Fruit fly (Drosophila melanogaster) whole organism, embryonic: ENCODE measurements around the gene AP-1sigma.

Experiments used
- BtbVII ChIP-seq: fragments of 200-800 bp; sonication (Bioruptor generic); optimal IDR thresholded peaks from 3 replicates; lab custom pipeline; 2017; ENCODE audit warnings: missing biosample characterization, mild to moderate bottlenecking, missing genetic modification characterization
- CG10462 ChIP-seq: fragments of 200-800 bp; sonication (Bioruptor generic); optimal IDR thresholded peaks from 2 replicates; lab custom pipeline; 2016; ENCODE audit warnings: missing biosample characterization, missing genetic modification characterization
- CG11504 ChIP-seq: fragments of 200-800 bp; sonication (Bioruptor generic); optimal IDR thresholded peaks from 3 replicates; lab custom pipeline; 2019; ENCODE audit warnings: missing biosample characterization, mild to moderate bottlenecking, missing genetic modification characterization, moderate library complexity
- CG11695 ChIP-seq: fragments of 200-800 bp; sonication (Bioruptor generic); IDR thresholded peaks from 3 replicates; pipeline ENCODE4 v1.3.6; 2022; ENCODE audit warnings: missing biosample characterization, missing genetic modification characterization
- CG12391 ChIP-seq: fragments of 200-800 bp; sonication (Bioruptor generic); optimal IDR thresholded peaks from 3 replicates; lab custom pipeline; 2018; ENCODE audit warnings: missing biosample characterization, mild to moderate bottlenecking, missing genetic modification characterization, moderate library complexity
- CG12744 ChIP-seq: fragments of 200-800 bp; sonication (Bioruptor generic); optimal IDR thresholded peaks from 2 replicates; lab custom pipeline; 2016; ENCODE audit warnings: missing biosample characterization, missing genetic modification characterization
- CG1602 ChIP-seq: fragments of 200-800 bp; sonication (Bioruptor generic); optimal IDR thresholded peaks from 3 replicates; lab custom pipeline; 2016; ENCODE audit warnings: missing biosample characterization, missing genetic modification characterization
- CG1603 ChIP-seq: fragments of 200-800 bp; sonication (Bioruptor generic); optimal IDR thresholded peaks from 2 replicates; lab custom pipeline; 2019; ENCODE audit warnings: missing biosample characterization, mild to moderate bottlenecking, missing genetic modification characterization, moderate library complexity
- CG16815 ChIP-seq: fragments of 200-800 bp; sonication (Bioruptor generic); optimal IDR thresholded peaks from 3 replicates; lab custom pipeline; 2017; ENCODE audit warnings: missing biosample characterization, mild to moderate bottlenecking, missing genetic modification characterization
- CG17186 ChIP-seq: fragments of 200-800 bp; sonication (Bioruptor generic); optimal IDR thresholded peaks from 3 replicates; lab custom pipeline; 2017; ENCODE audit warnings: missing biosample characterization, missing genetic modification reagents, missing genetic modification characterization
- CG1832 ChIP-seq: fragments of 200-800 bp; sonication (Bioruptor generic); optimal IDR thresholded peaks from 2 replicates; lab custom pipeline; 2017; ENCODE audit warnings: missing biosample characterization, mild to moderate bottlenecking, missing genetic modification characterization, inconsistent platforms
- CG2678 ChIP-seq: fragments of 200-800 bp; sonication (Bioruptor generic); optimal IDR thresholded peaks from 3 replicates; lab custom pipeline; 2019; ENCODE audit warnings: missing biosample characterization, mild to moderate bottlenecking, missing genetic modification characterization, moderate library complexity
- CG3065 ChIP-seq: fragments of 200-800 bp; sonication (Bioruptor generic); optimal IDR thresholded peaks from 2 replicates; lab custom pipeline; 2016; ENCODE audit warnings: missing biosample characterization, missing genetic modification characterization
- CG31441 ChIP-seq: fragments of 200-800 bp; sonication (Bioruptor generic); IDR thresholded peaks from 2 replicates; pipeline ENCODE4 v1.3.6; 2022; ENCODE audit warnings: missing biosample characterization, missing genetic modification characterization
- CG3726 ChIP-seq: fragments of 200-800 bp; sonication (Bioruptor generic); IDR thresholded peaks from 3 replicates; pipeline ENCODE4, ENCODE4 v1.3.6; 2022; ENCODE audit warnings: missing biosample characterization, missing genetic modification characterization
- CG5180 ChIP-seq: fragments of 200-800 bp; sonication (Bioruptor generic); optimal IDR thresholded peaks from 3 replicates; lab custom pipeline; 2017; ENCODE audit warnings: missing biosample characterization, missing genetic modification characterization, mild to moderate bottlenecking, moderate library complexity, missing genetic modification reagents
- CG6813 ChIP-seq: fragments of 200-800 bp; sonication (Bioruptor generic); optimal IDR thresholded peaks from 2 replicates; lab custom pipeline; 2017; ENCODE audit warnings: missing biosample characterization, missing genetic modification characterization, mild to moderate bottlenecking, moderate library complexity, missing genetic modification reagents
- CrebB ChIP-seq: fragments of 200-800 bp; sonication (Bioruptor generic); optimal IDR thresholded peaks from 3 replicates; lab custom pipeline; 2018; ENCODE audit warnings: missing biosample characterization, mild to moderate bottlenecking, missing genetic modification characterization
- Dip2 ChIP-seq: fragments of 200-800 bp; sonication (Bioruptor generic); IDR thresholded peaks from 2 replicates; pipeline ENCODE4 v1.3.6; 2022; ENCODE audit warnings: missing biosample characterization, missing genetic modification characterization
- H15 ChIP-seq: fragments of 200-800 bp; sonication (Bioruptor generic); IDR thresholded peaks from 3 replicates; pipeline ENCODE4 v1.3.6; 2022; ENCODE audit warnings: missing biosample characterization, missing genetic modification characterization
- HmgZ ChIP-seq: fragments of 200-800 bp; sonication (Bioruptor generic); optimal IDR thresholded peaks from 2 replicates; lab custom pipeline; 2018; ENCODE audit warnings: missing biosample characterization, mild to moderate bottlenecking, missing genetic modification characterization
- Hr78 ChIP-seq, 2 experiments: fragments of 200-800 bp in 1 of 2; fragments of >200 bp in 1 of 2; sonication (Bioruptor generic) in 1 of 2; optimal IDR thresholded peaks; 2 replicates each; lab custom pipeline; 2017 to 2019; ENCODE audit warnings: missing biosample characterization in 2 of 2, missing genetic modification characterization in 2 of 2, mild to moderate bottlenecking in 1 of 2, moderate library complexity in 1 of 2
- Kr ChIP-seq: fragments of 200-800 bp; sonication (Bioruptor generic); optimal IDR thresholded peaks from 2 replicates; lab custom pipeline; 2017; ENCODE audit warnings: missing biosample characterization, mild to moderate bottlenecking, missing genetic modification characterization
- Lim3 ChIP-seq: fragments of 200-800 bp; sonication (Bioruptor generic); IDR thresholded peaks from 2 replicates; pipeline ENCODE4 v1.3.6; 2022; ENCODE audit warnings: missing biosample characterization, missing genetic modification characterization
- MBD-R2 ChIP-seq: fragments of 200-800 bp; sonication (Bioruptor generic); IDR thresholded peaks from 2 replicates; pipeline ENCODE4 v1.3.6; 2022; ENCODE audit warnings: missing biosample characterization, missing genetic modification characterization
- MESR4 ChIP-seq: fragments of 200-800 bp; sonication (Bioruptor generic); optimal IDR thresholded peaks from 2 replicates; lab custom pipeline; 2018; ENCODE audit warnings: missing biosample characterization, mild to moderate bottlenecking, missing genetic modification characterization, moderate library complexity
- Meics ChIP-seq: fragments of 200-800 bp; sonication (Bioruptor generic); optimal IDR thresholded peaks from 2 replicates; lab custom pipeline; 2017; ENCODE audit warnings: missing biosample characterization, mild to moderate bottlenecking, missing genetic modification characterization
- Myb ChIP-seq: fragments of 200-800 bp; sonication (Bioruptor generic); optimal IDR thresholded peaks from 2 replicates; lab custom pipeline; 2016; ENCODE audit warnings: missing biosample characterization, missing genetic modification characterization
- NfI ChIP-seq: fragments of 200-800 bp; sonication (Bioruptor generic); optimal IDR thresholded peaks from 3 replicates; lab custom pipeline; 2018; ENCODE audit warnings: missing biosample characterization, mild to moderate bottlenecking, missing genetic modification characterization, moderate library complexity
- PHDP ChIP-seq: fragments of 200-800 bp; sonication (Bioruptor generic); optimal IDR thresholded peaks from 3 replicates; lab custom pipeline; 2018; ENCODE audit warnings: missing biosample characterization, mild to moderate bottlenecking, missing genetic modification characterization, moderate library complexity
- Sry-δ ChIP-seq: fragments of 200-800 bp; sonication (Bioruptor generic); optimal IDR thresholded peaks from 2 replicates; lab custom pipeline; 2016; ENCODE audit warnings: missing biosample characterization, missing genetic modification characterization
- TFAM ChIP-seq: fragments of 200-800 bp; sonication (Bioruptor generic); optimal IDR thresholded peaks from 2 replicates; lab custom pipeline; 2017; ENCODE audit warnings: missing biosample characterization, missing genetic modification characterization, inconsistent platforms
- bsh ChIP-seq, 2 experiments: fragments of 200-800 bp; sonication (Bioruptor generic); optimal IDR thresholded peaks; 2 replicates each; lab custom pipeline; 2017 to 2018; ENCODE audit warnings: mild to moderate bottlenecking in 2 of 2, missing biosample characterization in 2 of 2, missing genetic modification characterization in 2 of 2, moderate library complexity in 1 of 2
- croc ChIP-seq: fragments of 200-800 bp; sonication (Bioruptor generic); conservative IDR thresholded peaks from 3 replicates; pipeline ENCODE4 v1.3.6; 2022; ENCODE audit warnings: missing biosample characterization, missing genetic modification characterization
- cwo ChIP-seq: fragments of 200-800 bp; sonication (Bioruptor generic); optimal IDR thresholded peaks from 3 replicates; lab custom pipeline; 2017; ENCODE audit warnings: missing biosample characterization, missing genetic modification characterization, mild to moderate bottlenecking, moderate library complexity, missing genetic modification reagents
- gfzf ChIP-seq: fragments of 200-800 bp; sonication (Bioruptor generic); optimal IDR thresholded peaks from 2 replicates; lab custom pipeline; 2016; ENCODE audit warnings: missing biosample characterization, mild to moderate bottlenecking, missing genetic modification characterization, moderate library complexity
- hb ChIP-seq: fragments of 200-800 bp; sonication (Bioruptor generic); IDR thresholded peaks from 3 replicates; pipeline ENCODE4 v1.3.6; 2022; ENCODE audit warnings: missing biosample characterization, missing genetic modification characterization; ENCODE audit not compliant: partially characterized antibody
- mirr ChIP-seq: fragments of 200-800 bp; sonication (Bioruptor generic); optimal IDR thresholded peaks from 3 replicates; lab custom pipeline; 2018; ENCODE audit warnings: missing biosample characterization, mild to moderate bottlenecking, missing genetic modification characterization
- nmo ChIP-seq: fragments of 200-800 bp; sonication (Bioruptor generic); optimal IDR thresholded peaks from 2 replicates; lab custom pipeline; 2018; ENCODE audit warnings: missing biosample characterization, mild to moderate bottlenecking, missing genetic modification characterization, moderate library complexity
- onecut ChIP-seq: fragments of 200-800 bp; sonication (Bioruptor generic); IDR thresholded peaks from 2 replicates; pipeline ENCODE4 v1.3.6; 2022; ENCODE audit warnings: missing biosample characterization, missing genetic modification characterization
- ranshi ChIP-seq: fragments of 200-800 bp; sonication (Bioruptor generic); IDR thresholded peaks from 2 replicates; pipeline ENCODE4 v1.3.6; 2022; ENCODE audit warnings: missing biosample characterization, missing genetic modification characterization
- rib ChIP-seq: fragments of 200-800 bp; sonication (Bioruptor generic); IDR thresholded peaks from 2 replicates; pipeline ENCODE4 v1.3.6; 2022; ENCODE audit warnings: missing biosample characterization, missing genetic modification characterization
- ro ChIP-seq: fragments of 200-800 bp; sonication (Bioruptor generic); IDR thresholded peaks from 2 replicates; pipeline ENCODE4 v1.3.6; 2022; ENCODE audit warnings: missing biosample characterization, missing genetic modification characterization
- toy ChIP-seq: fragments of 200-800 bp; sonication (Bioruptor generic); IDR thresholded peaks from 2 replicates; pipeline ENCODE4 v1.3.6; 2022; ENCODE audit warnings: missing biosample characterization, missing genetic modification characterization
- ttk ChIP-seq: fragments of 200-800 bp; sonication (Bioruptor generic); IDR thresholded peaks from 2 replicates; pipeline ENCODE4 v2.1.2; 2022; ENCODE audit warnings: missing biosample characterization, missing genetic modification characterization
- twi ChIP-seq: fragments of 200-800 bp; optimal IDR thresholded peaks from 2 replicates; lab custom pipeline; 2019; ENCODE audit warnings: missing biosample characterization, mild to moderate bottlenecking, missing genetic modification characterization, moderate library complexity
- vnd ChIP-seq: fragments of 200-800 bp; sonication (Bioruptor generic); IDR thresholded peaks from 3 replicates; pipeline ENCODE4 v1.3.6; 2022; ENCODE audit warnings: missing biosample characterization, missing genetic modification characterization; ENCODE audit not compliant: partially characterized antibody
- wor ChIP-seq: fragments of 200-800 bp; sonication (Bioruptor generic); IDR thresholded peaks from 2 replicates; pipeline ENCODE4 v1.3.6; 2022; ENCODE audit warnings: missing biosample characterization, missing genetic modification characterization

The AP-1sigma gene

dm6 chr3R:23958091-23958838 is at the start of gene AP-1sigma, which contains the start of gene GluProRS (continued):
- peak; percentile 62 for TF ChIP-seq CG12744 (GFP tag; lab: Kevin White, UChicago)
- TF ChIP-seq CG2678 (tag; lab: Kevin White, UChicago), result peak; percentile 89
- TF ChIP-seq Hr78 (GFP tag; optimal IDR thresholded peaks at IDR 0.05; lab: Kevin White, UChicago), result peak in 1 of 2 experiments; percentile 39
- TF ChIP-seq CG31441 (GFP tag; lab: Robert Waterston, UW), result peak; percentile 85; the same call in 1 of the 2 replicates
- peak; percentile 87 for TF ChIP-seq PHDP (tag; lab: Kevin White, UChicago)
- TF ChIP-seq BtbVII (GFP tag; lab: Kevin White, UChicago), result peak; percentile 39
- peak; percentile 79 for TF ChIP-seq ro (GFP tag; lab: Robert Waterston, UW)
- peak; percentile 95 for TF ChIP-seq ranshi
- TF ChIP-seq Sry-δ, result peak; percentile 91
- TF ChIP-seq Lim3 (GFP tag; lab: Robert Waterston, UW), result peak; percentile 73
- TF ChIP-seq CG1832 (GFP tag; lab: Kevin White, UChicago), result no peak
- TF ChIP-seq CG6813 (GFP tag; lab: Kevin White, UChicago), result peak; percentile 59
- TF ChIP-seq TFAM (GFP tag; lab: Kevin White, UChicago), result no peak
- TF ChIP-seq CG16815 (GFP tag; lab: Kevin White, UChicago), result peak; percentile 91
- peak; percentile 92 for TF ChIP-seq CG1603
- peak in 1 of 2 experiments; percentile 87 for TF ChIP-seq bsh (GFP tag; optimal IDR thresholded peaks at IDR 0.05; lab: Kevin White, UChicago)
- peak; percentile 82 for TF ChIP-seq onecut
- peak; percentile 70 for TF ChIP-seq mirr (GFP tag; lab: Kevin White, UChicago)
- peak; percentile 46 for TF ChIP-seq Myb (GFP tag; lab: Kevin White, UChicago)
- TF ChIP-seq MBD-R2 (GFP tag; lab: Robert Waterston, UW), result peak; percentile 95
- peak; percentile 92 for TF ChIP-seq rib
- peak; percentile 94 for TF ChIP-seq MESR4 (GFP tag; lab: Kevin White, UChicago)
- peak; percentile 93 for TF ChIP-seq vnd (GFP tag; lab: Robert Waterston, UW)
- TF ChIP-seq nmo (GFP tag; lab: Kevin White, UChicago), result peak; percentile 93
- no peak for TF ChIP-seq CG5180 (GFP tag; lab: Kevin White, UChicago)
- peak; percentile 92 for TF ChIP-seq CG11695 (GFP tag; lab: Robert Waterston, UW)
- peak; percentile 89 for TF ChIP-seq CG3065 (GFP tag; lab: Kevin White, UChicago)
- TF ChIP-seq toy (GFP tag; lab: Robert Waterston, UW), result peak; percentile 88
- TF ChIP-seq HmgZ (tag; lab: Kevin White, UChicago), result peak; percentile 92
- peak; percentile 90 for TF ChIP-seq hb (GFP tag; lab: Robert Waterston, UW)
- TF ChIP-seq croc, result peak; percentile 92
- TF ChIP-seq cwo (GFP tag; lab: Kevin White, UChicago), result peak; percentile 80
- TF ChIP-seq Kr (GFP tag; lab: Kevin White, UChicago), result no peak
- peak; percentile 75 for TF ChIP-seq CG10462 (GFP tag; lab: Kevin White, UChicago)
- TF ChIP-seq gfzf (GFP tag; lab: Kevin White, UChicago), result no peak
- TF ChIP-seq CrebB, result peak; percentile 67
- peak; percentile 93 for TF ChIP-seq CG12391 (tag; lab: Kevin White, UChicago)
- TF ChIP-seq Dip2 (GFP tag; lab: Robert Waterston, UW), result peak; percentile 32; the same call in 1 of the 2 replicates
- peak; percentile 83 for TF ChIP-seq twi (tag; lab: Kevin White, UChicago)
- no peak for TF ChIP-seq CG11504 (tag; lab: Kevin White, UChicago)
- peak; percentile 93 for TF ChIP-seq wor
- TF ChIP-seq CG3726, result peak; percentile 92
- peak; percentile 94 for TF ChIP-seq CG1602
- peak; percentile 58 for TF ChIP-seq CG17186 (GFP tag; lab: Kevin White, UChicago)
- TF ChIP-seq H15 (GFP tag; lab: Robert Waterston, UW), result peak; percentile 94
- peak; percentile 95 for TF ChIP-seq ttk
- peak; percentile 88 for TF ChIP-seq NfI (GFP tag; lab: Kevin White, UChicago)
- peak; percentile 87 for TF ChIP-seq Meics
